Worm (Caenorhabditis elegans) whole organism, mixed stage, embryonic: ENCODE results near the gene epic-3.

ENCODE experiments used
- ceh-39 ChIP-seq: fragments of 150-350 bp; optimal IDR thresholded peaks from 2 replicates; lab custom pipeline; 2014; ENCODE audit warnings: missing biosample characterization, missing genetic modification characterization
- nhr-237 ChIP-seq: fragments of 150-350 bp; optimal IDR thresholded peaks from 2 replicates; lab custom pipeline; 2014; ENCODE audit warnings: missing biosample characterization, missing genetic modification characterization

DNA sequence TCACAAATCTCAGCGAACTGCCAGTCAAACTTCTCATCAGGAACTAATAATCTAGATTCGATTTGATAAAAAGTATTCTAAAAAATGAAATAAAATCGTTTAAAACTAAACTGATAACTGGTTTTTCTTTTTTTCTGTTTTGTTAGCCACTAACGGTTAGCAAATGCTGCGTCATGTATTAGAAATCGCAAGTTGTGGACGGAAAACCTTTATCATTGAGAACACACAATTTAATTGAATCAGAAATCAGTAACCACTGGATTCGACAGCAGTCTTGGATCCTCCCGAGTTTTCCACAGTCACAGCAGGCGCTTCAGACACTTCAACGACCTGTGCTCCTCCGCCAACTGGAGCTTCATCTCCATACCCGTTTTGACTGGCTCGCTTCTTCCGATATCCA lies 1.2 kb downstream of the epic-3 start:
- TF ChIP-seq nhr-237 (tag; lab: Kevin White, UChicago) (no peak), ceh-39 (no peak)
